Fruit fly (Drosophila melanogaster) whole organism, embryonic: Measurements from ENCODE around the gene dbe.

Experiments used
- B-H1 ChIP-seq: fragments of 200-800 bp; sonication (Bioruptor generic); IDR thresholded peaks from 3 replicates; pipeline ENCODE4 v1.3.6; 2022; ENCODE audit warnings: missing biosample characterization, missing genetic modification characterization
- Blimp-1 ChIP-seq: fragments of 200-800 bp; sonication (Bioruptor generic); optimal IDR thresholded peaks from 3 replicates; lab custom pipeline; 2018; ENCODE audit warnings: missing biosample characterization, missing genetic modification characterization, mild to moderate bottlenecking, moderate library complexity, missing genetic modification reagents
- CG1024 ChIP-seq: fragments of 200-800 bp; sonication (Bioruptor generic); IDR thresholded peaks from 2 replicates; pipeline ENCODE4 v1.3.6; 2022; ENCODE audit warnings: missing biosample characterization, missing genetic modification characterization
- CG11247 ChIP-seq: fragments of 200-800 bp; sonication (Bioruptor generic); IDR thresholded peaks from 2 replicates; pipeline ENCODE4 v1.3.6; 2022; ENCODE audit warnings: missing biosample characterization, missing genetic modification characterization
- CG12155 ChIP-seq: fragments of 200-800 bp; sonication (Bioruptor generic); optimal IDR thresholded peaks from 3 replicates; lab custom pipeline; 2016; ENCODE audit warnings: missing biosample characterization, missing genetic modification characterization
- CG1233 ChIP-seq: fragments of 200-800 bp; sonication (Bioruptor generic); optimal IDR thresholded peaks from 4 replicates; lab custom pipeline; 2018; ENCODE audit warnings: missing biosample characterization, mild to moderate bottlenecking, missing genetic modification characterization
- CG14441 ChIP-seq: fragments of 200-800 bp; sonication (Bioruptor generic); IDR thresholded peaks from 2 replicates; pipeline ENCODE4 v1.3.6; 2022; ENCODE audit warnings: missing biosample characterization, missing genetic modification characterization
- CG15601 ChIP-seq: fragments of 200-800 bp; sonication (Bioruptor generic); optimal IDR thresholded peaks from 3 replicates; lab custom pipeline; 2019; ENCODE audit warnings: missing biosample characterization, mild to moderate bottlenecking, missing genetic modification characterization, moderate library complexity
- CG18476 ChIP-seq: fragments of 200-800 bp; sonication (Bioruptor generic); optimal IDR thresholded peaks from 2 replicates; lab custom pipeline; 2016; ENCODE audit warnings: missing biosample characterization, mild to moderate bottlenecking, missing genetic modification characterization
- CG18764 ChIP-seq: fragments of 200-800 bp; sonication (Bioruptor generic); optimal IDR thresholded peaks from 3 replicates; lab custom pipeline; 2016; ENCODE audit warnings: missing biosample characterization, missing genetic modification characterization
- CG30020 ChIP-seq: fragments of 200-800 bp; optimal IDR thresholded peaks from 2 replicates; lab custom pipeline; 2019; ENCODE audit warnings: missing biosample characterization, mild to moderate bottlenecking, missing genetic modification characterization, moderate library complexity
- CG31365 ChIP-seq: fragments of 200-800 bp; sonication (Bioruptor generic); optimal IDR thresholded peaks from 2 replicates; lab custom pipeline; 2018; ENCODE audit warnings: missing biosample characterization, mild to moderate bottlenecking, missing genetic modification characterization
- CG32772 ChIP-seq: fragments of 200-800 bp; sonication (Bioruptor generic); IDR thresholded peaks from 2 replicates; pipeline ENCODE4 v1.3.6; 2022; ENCODE audit warnings: missing biosample characterization, missing genetic modification characterization
- CG4282 ChIP-seq: fragments of 200-800 bp; sonication (Bioruptor generic); optimal IDR thresholded peaks from 2 replicates; lab custom pipeline; 2016; ENCODE audit warnings: missing biosample characterization, missing genetic modification characterization
- CG9797 ChIP-seq: fragments of 200-800 bp; sonication (Bioruptor generic); optimal IDR thresholded peaks from 3 replicates; lab custom pipeline; 2018; ENCODE audit warnings: missing biosample characterization, mild to moderate bottlenecking, missing genetic modification characterization
- CG9876 ChIP-seq: fragments of 200-800 bp; sonication (Bioruptor generic); optimal IDR thresholded peaks from 2 replicates; lab custom pipeline; 2016; ENCODE audit warnings: missing biosample characterization, missing genetic modification characterization
- E2f1 ChIP-seq: fragments of 200-800 bp; sonication (Bioruptor generic); IDR thresholded peaks from 2 replicates; pipeline ENCODE4 v1.3.6; 2022; ENCODE audit warnings: missing biosample characterization, missing genetic modification characterization
- E2f2 ChIP-seq: fragments of 200-800 bp; sonication (Bioruptor generic); IDR thresholded peaks from 2 replicates; pipeline ENCODE4 v1.3.6; 2022; ENCODE audit warnings: missing biosample characterization, missing genetic modification characterization
- GATAe ChIP-seq: fragments of 200-800 bp; sonication (Bioruptor generic); conservative IDR thresholded peaks from 2 replicates; pipeline ENCODE4 v1.3.6; 2022; ENCODE audit warnings: missing biosample characterization, missing genetic modification characterization
- Gsc ChIP-seq: fragments of 200-800 bp; sonication (Bioruptor generic); IDR thresholded peaks from 2 replicates; pipeline ENCODE4 v1.3.6; 2022; ENCODE audit warnings: missing biosample characterization, missing genetic modification characterization
- HLH3B ChIP-seq: fragments of 200-800 bp; sonication (Bioruptor generic); IDR thresholded peaks from 2 replicates; pipeline ENCODE4 v1.3.6; 2022; ENCODE audit warnings: missing biosample characterization, missing genetic modification characterization
- Hmr ChIP-seq: fragments of 200-800 bp; sonication (Bioruptor generic); optimal IDR thresholded peaks from 3 replicates; lab custom pipeline; 2017; ENCODE audit warnings: mild to moderate bottlenecking, missing biosample characterization, missing genetic modification reagents, missing genetic modification characterization
- Hmx ChIP-seq: fragments of 200-800 bp; sonication (Bioruptor generic); optimal IDR thresholded peaks from 2 replicates; lab custom pipeline; 2016; ENCODE audit warnings: missing biosample characterization, missing genetic modification characterization
- Hr78 ChIP-seq, 2 experiments: fragments of 200-800 bp in 1 of 2; fragments of >200 bp in 1 of 2; sonication (Bioruptor generic) in 1 of 2; optimal IDR thresholded peaks; 2 replicates each; lab custom pipeline; 2017 to 2019; ENCODE audit warnings: missing biosample characterization in 2 of 2, missing genetic modification characterization in 2 of 2, mild to moderate bottlenecking in 1 of 2, moderate library complexity in 1 of 2
- amos ChIP-seq: fragments of 200-800 bp; sonication (Bioruptor generic); IDR thresholded peaks from 2 replicates; pipeline ENCODE4 v1.3.6; 2022; ENCODE audit warnings: missing biosample characterization, missing genetic modification characterization; ENCODE audit not compliant: partially characterized antibody
- aop ChIP-seq: fragments of 200-800 bp; sonication (Bioruptor generic); IDR thresholded peaks from 2 replicates; pipeline ENCODE4 v1.3.6; 2022; ENCODE audit warnings: missing biosample characterization, missing genetic modification characterization
- az2 ChIP-seq: fragments of 200-800 bp; sonication (Bioruptor generic); optimal IDR thresholded peaks from 3 replicates; lab custom pipeline; 2016; ENCODE audit warnings: missing biosample characterization, missing genetic modification characterization
- cad ChIP-seq: fragments of >200 bp; optimal IDR thresholded peaks from 2 replicates; lab custom pipeline; 2017; ENCODE audit warnings: missing biosample characterization, missing genetic modification characterization
- dan ChIP-seq: fragments of 200-800 bp; sonication (Bioruptor generic); IDR thresholded peaks from 2 replicates; pipeline ENCODE4 v1.3.6; 2022; ENCODE audit warnings: missing biosample characterization, missing genetic modification characterization
- fd3F ChIP-seq: fragments of 200-800 bp; sonication (Bioruptor generic); optimal IDR thresholded peaks from 2 replicates; lab custom pipeline; 2018; ENCODE audit warnings: missing biosample characterization, mild to moderate bottlenecking, missing genetic modification characterization, moderate library complexity
- fru ChIP-seq: fragments of >200 bp; optimal IDR thresholded peaks from 2 replicates; lab custom pipeline; 2017
- gsb ChIP-seq: fragments of 200-800 bp; sonication (Bioruptor generic); IDR thresholded peaks from 2 replicates; pipeline ENCODE4 v1.3.6; 2022; ENCODE audit warnings: missing biosample characterization, missing genetic modification characterization
- gt ChIP-seq: fragments of 200-800 bp; sonication (Bioruptor generic); IDR thresholded peaks from 2 replicates; pipeline ENCODE4 v1.3.6; 2022; ENCODE audit warnings: missing biosample characterization, missing genetic modification characterization
- jing ChIP-seq: fragments of 200-800 bp; sonication (Bioruptor generic); optimal IDR thresholded peaks from 2 replicates; lab custom pipeline; 2018; ENCODE audit warnings: missing biosample characterization, mild to moderate bottlenecking, missing genetic modification characterization
- mirr ChIP-seq: fragments of 200-800 bp; sonication (Bioruptor generic); optimal IDR thresholded peaks from 3 replicates; lab custom pipeline; 2018; ENCODE audit warnings: missing biosample characterization, mild to moderate bottlenecking, missing genetic modification characterization
- mld ChIP-seq: fragments of 200-800 bp; sonication (Bioruptor generic); IDR thresholded peaks from 3 replicates; pipeline ENCODE4 v1.3.6; 2022; ENCODE audit warnings: missing biosample characterization, missing genetic modification characterization; ENCODE audit not compliant: partially characterized antibody
- pan ChIP-seq, 4 experiments: fragments of >200 bp in 3 of 4; fragments of 200-800 bp in 1 of 4; sonication (Bioruptor generic) in 1 of 4; optimal IDR thresholded peaks in 3 of 4; IDR thresholded peaks in 1 of 4; 2 replicates each; pipeline versions ENCODE4 v1.3.6 to Lab custom; 2017 to 2022; ENCODE audit warnings: missing biosample characterization in 2 of 4, missing genetic modification characterization in 2 of 4, mixed read lengths in 1 of 4
- ranshi ChIP-seq: fragments of 200-800 bp; sonication (Bioruptor generic); IDR thresholded peaks from 2 replicates; pipeline ENCODE4 v1.3.6; 2022; ENCODE audit warnings: missing biosample characterization, missing genetic modification characterization
- sens-2 ChIP-seq: fragments of 200-800 bp; sonication (Bioruptor generic); IDR thresholded peaks from 2 replicates; pipeline ENCODE4 v1.3.6; 2022; ENCODE audit warnings: missing biosample characterization, missing genetic modification characterization
- sisA ChIP-seq: fragments of 200-800 bp; sonication (Bioruptor generic); IDR thresholded peaks from 2 replicates; pipeline ENCODE4 v1.3.6; 2022; ENCODE audit warnings: missing biosample characterization, missing genetic modification characterization
- so ChIP-seq: fragments of 200-800 bp; sonication (Bioruptor generic); IDR thresholded peaks from 3 replicates; pipeline ENCODE4 v1.3.6; 2022; ENCODE audit warnings: missing biosample characterization, missing genetic modification characterization
- sob ChIP-seq: fragments of 200-800 bp; sonication (Bioruptor generic); IDR thresholded peaks from 2 replicates; pipeline ENCODE4 v1.3.6; 2022; ENCODE audit warnings: missing biosample characterization, missing genetic modification characterization
- yki ChIP-seq: fragments of >200 bp; optimal IDR thresholded peaks from 3 replicates; lab custom pipeline; 2018
- z ChIP-seq: fragments of 200-800 bp; sonication (Bioruptor generic); IDR thresholded peaks from 3 replicates; pipeline ENCODE4 v1.3.6; 2022; ENCODE audit warnings: missing biosample characterization, missing genetic modification characterization
- zf30C ChIP-seq: fragments of 200-800 bp; sonication (Bioruptor generic); optimal IDR thresholded peaks from 3 replicates; lab custom pipeline; 2018; ENCODE audit warnings: missing biosample characterization, mild to moderate bottlenecking, missing genetic modification characterization

Gene dbe

DNA sequence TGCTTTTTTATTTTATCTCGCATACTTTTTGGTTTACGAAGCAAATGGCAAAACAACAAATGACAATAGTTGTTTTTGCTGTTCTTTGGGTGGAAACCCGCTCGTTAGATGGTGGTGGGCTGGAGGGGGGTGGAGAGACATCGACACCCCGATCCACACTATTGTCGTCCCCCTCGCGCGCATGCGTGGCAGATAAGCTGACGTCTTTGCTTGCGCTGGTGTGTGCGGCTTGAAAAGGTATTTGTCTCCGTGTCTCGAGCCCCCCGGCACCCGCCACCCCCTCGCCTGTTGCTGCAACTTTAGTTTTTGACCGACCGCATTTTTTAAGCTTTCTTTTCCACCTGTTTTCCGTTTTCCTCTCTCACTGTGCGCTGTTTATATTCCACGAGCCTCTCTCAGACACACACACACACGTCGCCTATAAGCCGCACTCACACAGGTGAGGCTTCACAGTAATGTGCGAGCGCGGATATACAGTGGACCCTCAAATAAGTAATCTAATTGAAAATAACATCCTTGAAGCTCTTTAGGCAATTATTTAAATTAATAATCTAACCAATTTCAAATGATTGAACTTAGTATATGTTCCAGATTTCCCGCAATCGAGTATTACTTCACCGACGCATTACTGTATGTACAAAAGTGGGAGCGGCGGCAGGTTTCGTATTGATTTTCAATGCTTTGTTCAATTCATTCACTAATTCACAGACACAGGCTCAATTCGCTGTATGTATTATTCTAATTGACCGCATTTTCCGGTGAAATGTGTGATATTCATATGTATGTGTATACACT lies 2.5 kb downstream of the dbe start (continued):
- peak; percentile 92 for TF ChIP-seq az2 (GFP tag; lab: Kevin White, UChicago)
- TF ChIP-seq CG31365 (tag; lab: Kevin White, UChicago) = peak; percentile 81
- peak; percentile 59 for TF ChIP-seq GATAe
- peak; percentile 88 for TF ChIP-seq sens-2 (GFP tag; lab: Robert Waterston, UW)
- peak; percentile 93 for TF ChIP-seq CG1233 (GFP tag; lab: Kevin White, UChicago)
- peak; percentile 63; the same call in 1 of the 2 replicates for TF ChIP-seq aop (GFP tag; lab: Robert Waterston, UW)
- TF ChIP-seq CG15601 (tag; lab: Kevin White, UChicago) = peak; percentile 89
- peak; percentile 92 for TF ChIP-seq CG32772 (GFP tag; lab: Robert Waterston, UW)
- TF ChIP-seq CG11247 (GFP tag; lab: Robert Waterston, UW) = peak; percentile 95
- TF ChIP-seq CG1024 (GFP tag; lab: Robert Waterston, UW) = peak; percentile 91
- TF ChIP-seq zf30C (GFP tag; lab: Kevin White, UChicago) = no peak
- TF ChIP-seq Blimp-1 (GFP tag; lab: Kevin White, UChicago) = peak; percentile 86
- TF ChIP-seq gsb (GFP tag; lab: Robert Waterston, UW) = peak; percentile 94
- peak; percentile 83 for TF ChIP-seq Gsc (GFP tag; lab: Robert Waterston, UW)
- peak; percentile 53 for TF ChIP-seq CG9876
- TF ChIP-seq jing = peak; percentile 86
- peak; percentile 96 for TF ChIP-seq HLH3B (GFP tag; lab: Robert Waterston, UW)
- peak; percentile 89 for TF ChIP-seq CG12155
- TF ChIP-seq cad (GFP tag; lab: Kevin White, UChicago) = no peak
- peak; percentile 87 for TF ChIP-seq Hmx (GFP tag; lab: Kevin White, UChicago)
- TF ChIP-seq E2f1 = peak; percentile 96
- peak; percentile 66; the same call in 1 of the 2 replicates for TF ChIP-seq dan (GFP tag; lab: Robert Waterston, UW)
- peak; percentile 75 for TF ChIP-seq E2f2 (GFP tag; lab: Robert Waterston, UW)
- peak; percentile 95 for TF ChIP-seq sisA (GFP tag; lab: Robert Waterston, UW)
- TF ChIP-seq amos (GFP tag; lab: Robert Waterston, UW) = 0 out of 2 replicates have a peak, but pooled peaks have one; percentile 14
- TF ChIP-seq fd3F = peak; percentile 91
- TF ChIP-seq fru = no peak
- peak; percentile 94 for TF ChIP-seq ranshi (GFP tag; lab: Robert Waterston, UW)
- TF ChIP-seq CG18476 (GFP tag; lab: Kevin White, UChicago) = peak; percentile 83
- TF ChIP-seq so (GFP tag; lab: Robert Waterston, UW) = peak; percentile 93
- peak; percentile 32 for TF ChIP-seq CG4282
- TF ChIP-seq pan (optimal IDR thresholded peaks at IDR 0.05; lab: Kevin White, UChicago) = no peak
- peak in 1 of 2 experiments; percentile 97 for TF ChIP-seq pan (GFP tag; optimal IDR thresholded peaks at IDR 0.05 in 1 of 2, IDR thresholded peaks at IDR 0.05 in 1 of 2)
- TF ChIP-seq CG14441 (GFP tag; lab: Robert Waterston, UW) = peak; percentile 97
- TF ChIP-seq Hr78 (GFP tag; optimal IDR thresholded peaks at IDR 0.05; lab: Kevin White, UChicago) = peak in 1 of 2 experiments; percentile 59
- TF ChIP-seq z (GFP tag; lab: Robert Waterston, UW) = no peak
- TF ChIP-seq mld = 0 out of 3 replicates have a peak, but pooled peaks have one; percentile 43
- peak; percentile 91 for TF ChIP-seq mirr (GFP tag; lab: Kevin White, UChicago)
- peak; percentile 93 for TF ChIP-seq B-H1
- no peak for TF ChIP-seq yki (lab: Kevin White, UChicago)
- peak; percentile 68; the same call in 1 of the 2 replicates for TF ChIP-seq gt (GFP tag; lab: Robert Waterston, UW)
- peak; percentile 92 for TF ChIP-seq Hmr
- peak; percentile 81 for TF ChIP-seq CG18764 (GFP tag; lab: Kevin White, UChicago)
- TF ChIP-seq CG9797 (GFP tag; lab: Kevin White, UChicago) = peak; percentile 7
- TF ChIP-seq CG30020 (tag; lab: Kevin White, UChicago) = peak; percentile 60
- peak; percentile 95 for TF ChIP-seq sob
- TF ChIP-seq, all 482 proteins: peak for 430
